Worm (Caenorhabditis elegans): ENCODE results near the gene gldi-3.

Gene gldi-3

ce11 chrII:9282787-9283186 is 2.9 kb upstream of the gldi-3 start (continued):
- peak; percentile 38 for TF ChIP-seq sptf-2 (GFP tag; optimal IDR thresholded peaks at IDR 0.05)
- TF ChIP-seq unc-130 (GFP tag; optimal IDR thresholded peaks at IDR 0.05) = no peak
- TF ChIP-seq hsf-1 (GFP tag; IDR thresholded peaks at IDR 0.05) = no peak
- TF ChIP-seq hlh-26 (GFP tag; conservative IDR thresholded peaks at IDR 0.05) = no peak
- peak; percentile 80 for TF ChIP-seq chd-7 (tag; optimal IDR thresholded peaks at IDR 0.05)
- TF ChIP-seq cebp-1 (GFP tag; IDR thresholded peaks at IDR 0.05) = peak; percentile 69
- TF ChIP-seq cebp-1 (tag; optimal IDR thresholded peaks at IDR 0.05) = peak; percentile 91
- TF ChIP-seq zfh-2 (GFP tag; conservative IDR thresholded peaks at IDR 0.05) = peak; percentile 94
- peak in 1 of 3 experiments; percentile 82 for TF ChIP-seq lin-35 (GFP tag; optimal IDR thresholded peaks at IDR 0.05)
- no peak for TF ChIP-seq mel-28 (tag; optimal IDR thresholded peaks at IDR 0.05; ENCODE audit: borderline replicate concordance)
- peak; percentile 58 to 62 for TF ChIP-seq let-607 (tag; optimal IDR thresholded peaks at IDR 0.05)
- peak; percentile 77 for TF ChIP-seq madf-10 (tag; optimal IDR thresholded peaks at IDR 0.05)
- TF ChIP-seq nfya-1 (tag; optimal IDR thresholded peaks at IDR 0.05; ENCODE audit: borderline replicate concordance, insufficient read depth) = no peak
- peak; percentile 58; the same call in 1 of the 2 replicates for TF ChIP-seq rcor-1 (GFP tag; IDR thresholded peaks at IDR 0.05)
- TF ChIP-seq ztf-18 (tag; optimal IDR thresholded peaks at IDR 0.05) = peak; percentile 64
- TF ChIP-seq D2030.7 (GFP tag; IDR thresholded peaks at IDR 0.05) = no peak
- peak; percentile 73 for TF ChIP-seq somi-1 (GFP tag; optimal IDR thresholded peaks at IDR 0.05)
- peak; percentile 66 for TF ChIP-seq mcd-1 (GFP tag; IDR thresholded peaks at IDR 0.05)
- peak; percentile 87 for TF ChIP-seq lin-40 (tag; optimal IDR thresholded peaks at IDR 0.05)
- no peak for TF ChIP-seq T26A5.8 (tag; optimal IDR thresholded peaks at IDR 0.05)
- peak; percentile 83 for TF ChIP-seq ztf-26 (tag; optimal IDR thresholded peaks at IDR 0.05)
- peak; percentile 63 for TF ChIP-seq tbp1 (GFP tag; optimal IDR thresholded peaks at IDR 0.05)
- 0 out of 2 replicates have a peak, but pooled peaks have one; percentile 39 for TF ChIP-seq ztf-6 (GFP tag; IDR thresholded peaks at IDR 0.05)
- peak; percentile 89 for TF ChIP-seq K12H6.12 (tag; optimal IDR thresholded peaks at IDR 0.05)
- peak; percentile 40 for TF ChIP-seq ztf-22 (GFP tag; optimal IDR thresholded peaks at IDR 0.05)
- peak; percentile 12 for TF ChIP-seq snpc-1.3 (tag; optimal IDR thresholded peaks at IDR 0.05; ENCODE audit: insufficient read depth)
- no peak for TF ChIP-seq Y53F4B.3 (GFP tag; IDR thresholded peaks at IDR 0.05)
- TF ChIP-seq die-1 (tag; optimal IDR thresholded peaks at IDR 0.05) = peak; percentile 32
- peak; percentile 81 for TF ChIP-seq ceh-27 (GFP tag; optimal IDR thresholded peaks at IDR 0.05)
- peak; percentile 78; the same call in 1 of the 2 replicates for TF ChIP-seq Y95B8A.8 (GFP tag; IDR thresholded peaks at IDR 0.05)
- peak; percentile 91 for TF ChIP-seq nfyb-1 (GFP tag; IDR thresholded peaks at IDR 0.05)
- TF ChIP-seq cebp-2 (GFP tag; IDR thresholded peaks at IDR 0.05) = peak; percentile 78; the same call in 1 of the 2 replicates
- TF ChIP-seq bed-1 (GFP tag; IDR thresholded peaks at IDR 0.05) = no peak
- peak; percentile 98 for TF ChIP-seq nhr-80 (tag; optimal IDR thresholded peaks at IDR 0.05)
- no peak for TF ChIP-seq madf-3 (GFP tag; IDR thresholded peaks at IDR 0.05)
- peak; percentile 50 for TF ChIP-seq nhr-90 (tag; optimal IDR thresholded peaks at IDR 0.05)
- TF ChIP-seq madf-6 (GFP tag; IDR thresholded peaks at IDR 0.05) = peak; percentile 17; the same call in 1 of the 2 replicates
- peak; percentile 83 for TF ChIP-seq ekl-4 (GFP tag; IDR thresholded peaks at IDR 0.05)
- TF ChIP-seq snpc-4 (GFP tag; optimal IDR thresholded peaks at IDR 0.05) = no peak
- peak; percentile 59 to 79 (median 70) for TF ChIP-seq snpc-4 (tag; optimal IDR thresholded peaks at IDR 0.05)
